Worm (Caenorhabditis elegans) whole organism, L2 larva: Measurements from ENCODE around the gene blos-7.

Experiments used
- R02D3.7 ChIP-seq: fragments of 150-350 bp; optimal IDR thresholded peaks from 2 replicates; lab custom pipeline; 2014; ENCODE audit warnings: missing biosample characterization, missing genetic modification characterization
- elt-1 ChIP-seq: fragments of 150-350 bp; optimal IDR thresholded peaks from 2 replicates; lab custom pipeline; 2014; ENCODE audit warnings: missing biosample characterization, missing genetic modification characterization
- lin-13 ChIP-seq: fragments of 150-350 bp; optimal IDR thresholded peaks from 2 replicates; lab custom pipeline; 2014; ENCODE audit warnings: missing biosample characterization, missing genetic modification reagents, missing genetic modification characterization
- lsy-2 ChIP-seq, 2 experiments: fragments of 150-350 bp in 1 of 2; sonication (generic microtip) in 1 of 2; optimal IDR thresholded peaks; 2 replicates each; lab custom pipeline; 2014 to 2017; ENCODE audit warnings: missing biosample characterization in 2 of 2, missing genetic modification characterization in 2 of 2
- mab-5 ChIP-seq: fragments of 150-350 bp; optimal IDR thresholded peaks from 2 replicates; lab custom pipeline; 2014; ENCODE audit warnings: missing biosample characterization, missing genetic modification characterization
- mdl-1 ChIP-seq, 2 experiments: fragments of 150-350 bp in 1 of 2; sonication (generic microtip) in 1 of 2; optimal IDR thresholded peaks; 2 replicates each; lab custom pipeline; 2017; ENCODE audit warnings: missing biosample characterization in 2 of 2, missing genetic modification characterization in 2 of 2
- nhr-12 ChIP-seq: fragments of 150-350 bp; optimal IDR thresholded peaks from 2 replicates; lab custom pipeline; 2014; ENCODE audit warnings: missing biosample characterization, missing genetic modification characterization
- nhr-6 ChIP-seq: fragments of 150-350 bp; optimal IDR thresholded peaks from 2 replicates; lab custom pipeline; 2014; ENCODE audit warnings: missing biosample characterization, missing genetic modification characterization
- nhr-77 ChIP-seq: fragments of 150-350 bp; optimal IDR thresholded peaks from 2 replicates; lab custom pipeline; 2014; ENCODE audit warnings: missing biosample characterization, missing genetic modification characterization
- sem-4 ChIP-seq: fragments of 150-350 bp; optimal IDR thresholded peaks from 2 replicates; lab custom pipeline; 2014; ENCODE audit warnings: missing biosample characterization, missing genetic modification reagents, missing genetic modification characterization
- unc-62 ChIP-seq: fragments of 150-350 bp; optimal IDR thresholded peaks from 2 replicates; lab custom pipeline; 2014; ENCODE audit warnings: missing biosample characterization, missing genetic modification reagents, missing genetic modification characterization
- zag-1 ChIP-seq: fragments of 150-350 bp; optimal IDR thresholded peaks from 2 replicates; lab custom pipeline; 2014; ENCODE audit warnings: missing biosample characterization, missing genetic modification characterization

ce11 chrIV:3618719-3619118 is 36.0 kb upstream of the blos-7 start:
- TF ChIP-seq elt-1 (tag; lab: Kevin White, UChicago) (no peak), mab-5 (tag; lab: Kevin White, UChicago) (no peak), nhr-6 (tag; lab: Kevin White, UChicago) (no peak), sem-4 (tag; lab: Kevin White, UChicago) (no peak), zag-1 (tag; lab: Kevin White, UChicago) (no peak), lsy-2 (tag; optimal IDR thresholded peaks at IDR 0.05; lab: Kevin White, UChicago) (no peak), lin-13 (GFP tag; lab: Kevin White, UChicago) (no peak), unc-62 (no peak), R02D3.7 (tag; lab: Kevin White, UChicago) (no peak), nhr-12 (tag; lab: Kevin White, UChicago) (no peak), mdl-1 (tag; optimal IDR thresholded peaks at IDR 0.05; lab: Kevin White, UChicago) (no peak), nhr-77 (tag; lab: Kevin White, UChicago) (no peak)
